Worm (Caenorhabditis elegans) whole organism, L4 larva: ENCODE results near the gene K08E7.8.

Source experiments
- F49E8.2 ChIP-seq: sonication (generic microtip); optimal IDR thresholded peaks from 2 replicates; lab custom pipeline; 2016; ENCODE audit warnings: missing compliant biosample characterization, mild to moderate bottlenecking, missing genetic modification characterization, borderline replicate concordance
- Y75B8A.6 ChIP-seq: fragments of 200-800 bp; sonication (Bioruptor generic); IDR thresholded peaks from 2 replicates; pipeline ENCODE4 v1.3.6; 2022; ENCODE audit warnings: missing genetic modification reagents, missing genetic modification characterization, missing compliant biosample characterization
- aly-2 ChIP-seq: sonication (generic microtip); optimal IDR thresholded peaks from 2 replicates; lab custom pipeline; 2018; ENCODE audit warnings: missing biosample characterization, missing genetic modification characterization
- ama-1 ChIP-seq: fragments of 150-350 bp; optimal IDR thresholded peaks from 2 replicates; lab custom pipeline; 2014; ENCODE audit warnings: inconsistent platforms, mixed read lengths
- ceh-82 ChIP-seq: sonication (generic microtip); optimal IDR thresholded peaks from 2 replicates; lab custom pipeline; 2017; ENCODE audit warnings: missing biosample characterization, missing genetic modification characterization
- daf-19 ChIP-seq: fragments of 200-800 bp; sonication (Bioruptor generic); conservative IDR thresholded peaks from 2 replicates; pipeline ENCODE4 v1.3.6; 2022; ENCODE audit warnings: missing genetic modification characterization, missing compliant biosample characterization
- lin-13 ChIP-seq: fragments of 150-350 bp; optimal IDR thresholded peaks from 2 replicates; lab custom pipeline; 2014; ENCODE audit warnings: missing biosample characterization, missing genetic modification reagents, missing genetic modification characterization
- lir-3 ChIP-seq: sonication (generic microtip); optimal IDR thresholded peaks from 2 replicates; lab custom pipeline; 2016; ENCODE audit warnings: mild to moderate bottlenecking, missing genetic modification characterization, missing compliant biosample characterization
- unc-39 ChIP-seq: sonication (generic microtip); optimal IDR thresholded peaks from 2 replicates; lab custom pipeline; 2017; ENCODE audit warnings: missing biosample characterization, missing genetic modification characterization

ce11 chrIV:12620921-12621320 lies 35.1 kb upstream of the K08E7.8 start:
- no peak for TF ChIP-seq lir-3 (tag; lab: Kevin White, UChicago)
- TF ChIP-seq lin-13: no peak
- no peak for TF ChIP-seq ceh-82
- no peak for TF ChIP-seq aly-2 (tag; lab: Kevin White, UChicago)
- TF ChIP-seq unc-39 (tag; lab: Kevin White, UChicago): no peak
- no peak for TF ChIP-seq daf-19 (GFP tag; lab: Robert Waterston, UW)
- no peak for TF ChIP-seq ama-1 (lab: Kevin White, UChicago)
- no peak for TF ChIP-seq Y75B8A.6
- TF ChIP-seq F49E8.2 (tag; lab: Kevin White, UChicago): no peak
